Worm (Caenorhabditis elegans): Measurements from ENCODE around the gene cest-30.

ce11 chrV:5269024-5269535 is 6.2 kb upstream of the cest-30 start, which contains the start of gene penr-1:
- TF ChIP-seq flt-1 (GFP tag; IDR thresholded peaks at IDR 0.05) (no peak), cog-1 (tag; optimal IDR thresholded peaks at IDR 0.05) (no peak), ztf-23 (GFP tag; IDR thresholded peaks at IDR 0.05) (no peak), T22C8.4 (GFP tag; IDR thresholded peaks at IDR 0.05) (0 out of 2 replicates have a peak, but pooled peaks have one; percentile 35), tab-1 (GFP tag; IDR thresholded peaks at IDR 0.05) (no peak), ref-1 (GFP tag; conservative IDR thresholded peaks at IDR 0.05) (no peak)

Data from whole organism, midembryonic.